Fruit fly (Drosophila melanogaster) whole organism, prepupa: ENCODE measurements around the gene CG15408.

Source experiments
- Blimp-1 ChIP-seq: fragments of 200-800 bp; sonication (Bioruptor generic); optimal IDR thresholded peaks from 3 replicates; lab custom pipeline; 2017; ENCODE audit warnings: missing biosample characterization, missing genetic modification characterization, mild to moderate bottlenecking, moderate library complexity, missing genetic modification reagents
- CG10631 ChIP-seq: fragments of 200-800 bp; sonication (Bioruptor generic); optimal IDR thresholded peaks from 2 replicates; lab custom pipeline; 2016; ENCODE audit warnings: missing biosample characterization, missing genetic modification characterization
- CG10669 ChIP-seq: fragments of 200-800 bp; sonication (Bioruptor generic); optimal IDR thresholded peaks from 3 replicates; lab custom pipeline; 2018; ENCODE audit warnings: missing biosample characterization, mild to moderate bottlenecking, missing genetic modification characterization, moderate library complexity
- CG11294 ChIP-seq: fragments of 200-800 bp; sonication (Bioruptor generic); IDR thresholded peaks from 2 replicates; pipeline ENCODE4 v1.3.6; 2022; ENCODE audit warnings: missing biosample characterization, missing genetic modification characterization
- CG11762 ChIP-seq: fragments of 200-800 bp; sonication (Bioruptor generic); optimal IDR thresholded peaks from 3 replicates; lab custom pipeline; 2016; ENCODE audit warnings: missing biosample characterization, missing genetic modification characterization; ENCODE audit not compliant: insufficient read depth
- CG15336 ChIP-seq: fragments of 200-800 bp; sonication (Bioruptor generic); IDR thresholded peaks from 2 replicates; pipeline ENCODE4 v1.3.6; 2022; ENCODE audit warnings: missing biosample characterization, missing genetic modification characterization
- CG1621 ChIP-seq: fragments of 200-800 bp; sonication (Bioruptor generic); optimal IDR thresholded peaks from 3 replicates; lab custom pipeline; 2018; ENCODE audit warnings: missing biosample characterization, mild to moderate bottlenecking, missing genetic modification characterization
- CG31627 ChIP-seq: fragments of 200-800 bp; sonication (Bioruptor generic); optimal IDR thresholded peaks from 3 replicates; lab custom pipeline; 2016; ENCODE audit warnings: missing biosample characterization, missing genetic modification characterization
- CG3919 ChIP-seq: fragments of 200-800 bp; sonication (Bioruptor generic); optimal IDR thresholded peaks from 3 replicates; lab custom pipeline; 2016; ENCODE audit warnings: missing biosample characterization, missing genetic modification characterization
- CG4318 ChIP-seq: fragments of 200-800 bp; sonication (Bioruptor generic); optimal IDR thresholded peaks from 3 replicates; lab custom pipeline; 2017; ENCODE audit warnings: missing biosample characterization, mild to moderate bottlenecking, missing genetic modification characterization
- CG6163 ChIP-seq: fragments of 200-800 bp; sonication (Bioruptor generic); IDR thresholded peaks from 3 replicates; pipeline ENCODE4 v1.3.6; 2022; ENCODE audit warnings: missing biosample characterization, missing genetic modification characterization
- CG6792 ChIP-seq: fragments of 200-800 bp; sonication (Bioruptor generic); optimal IDR thresholded peaks from 3 replicates; lab custom pipeline; 2016; ENCODE audit warnings: missing biosample characterization, missing genetic modification characterization
- CG8319 ChIP-seq: fragments of 200-800 bp; sonication (Bioruptor generic); optimal IDR thresholded peaks from 3 replicates; lab custom pipeline; 2016; ENCODE audit warnings: missing biosample characterization, missing genetic modification characterization
- CG9139 ChIP-seq: fragments of 200-800 bp; sonication (Bioruptor generic); optimal IDR thresholded peaks from 3 replicates; lab custom pipeline; 2017; ENCODE audit warnings: missing biosample characterization, mild to moderate bottlenecking, missing genetic modification characterization
- Eip75B ChIP-seq: fragments of 200-800 bp; sonication (Bioruptor generic); optimal IDR thresholded peaks from 3 replicates; lab custom pipeline; 2016; ENCODE audit warnings: missing biosample characterization, missing genetic modification characterization
- Eip78C ChIP-seq: fragments of 200-800 bp; sonication (Bioruptor generic); peaks from one replicate; lab custom pipeline; 2016; ENCODE audit warnings: missing biosample characterization, missing genetic modification characterization
- Ets21C ChIP-seq: fragments of 200-800 bp; sonication (Bioruptor generic); optimal IDR thresholded peaks from 3 replicates; lab custom pipeline; 2016; ENCODE audit warnings: missing biosample characterization, missing genetic modification characterization
- Ets96B ChIP-seq: fragments of 200-800 bp; optimal IDR thresholded peaks from 2 replicates; lab custom pipeline; 2019; ENCODE audit warnings: missing biosample characterization, mild to moderate bottlenecking, missing genetic modification characterization, moderate library complexity
- Gug ChIP-seq: fragments of 200-800 bp; sonication (Bioruptor generic); IDR thresholded peaks from 2 replicates; pipeline ENCODE4 v1.3.6; 2022; ENCODE audit warnings: missing biosample characterization, missing genetic modification characterization
- Hr38 ChIP-seq: sonication (Bioruptor generic); optimal IDR thresholded peaks from 2 replicates; lab custom pipeline; 2016; ENCODE audit warnings: missing biosample characterization, missing genetic modification characterization
- Hr39 ChIP-seq: fragments of 200-800 bp; sonication (Bioruptor generic); optimal IDR thresholded peaks from 2 replicates; lab custom pipeline; 2016; ENCODE audit warnings: missing biosample characterization, missing genetic modification characterization
- Hr4 ChIP-seq: fragments of 200-800 bp; sonication (Bioruptor generic); optimal IDR thresholded peaks from 3 replicates; lab custom pipeline; 2016; ENCODE audit warnings: missing biosample characterization, missing genetic modification characterization
- Met ChIP-seq: fragments of 200-800 bp; sonication (Bioruptor generic); optimal IDR thresholded peaks from 3 replicates; lab custom pipeline; 2016; ENCODE audit warnings: missing biosample characterization, missing genetic modification characterization
- OdsH ChIP-seq: fragments of 200-800 bp; sonication (Bioruptor generic); optimal IDR thresholded peaks from 3 replicates; lab custom pipeline; 2016; ENCODE audit warnings: missing biosample characterization, missing genetic modification characterization
- Smox ChIP-seq: fragments of 200-800 bp; sonication (Bioruptor generic); optimal IDR thresholded peaks from 3 replicates; lab custom pipeline; 2016; ENCODE audit warnings: missing biosample characterization, missing genetic modification characterization
- Sox102F ChIP-seq: fragments of 200-800 bp; sonication (Bioruptor generic); optimal IDR thresholded peaks from 2 replicates; lab custom pipeline; 2016; ENCODE audit warnings: missing biosample characterization, mild to moderate bottlenecking, missing genetic modification characterization
- Sox14 ChIP-seq: fragments of 200-800 bp; sonication (Bioruptor generic); optimal IDR thresholded peaks from 3 replicates; lab custom pipeline; 2016; ENCODE audit warnings: missing biosample characterization, missing genetic modification characterization
- Sox15 ChIP-seq: fragments of 200-800 bp; sonication (Bioruptor generic); optimal IDR thresholded peaks from 3 replicates; lab custom pipeline; 2016; ENCODE audit warnings: missing biosample characterization, missing genetic modification characterization
- achi ChIP-seq: fragments of 200-800 bp; sonication (Bioruptor generic); optimal IDR thresholded peaks from 3 replicates; lab custom pipeline; 2016; ENCODE audit warnings: missing biosample characterization, missing genetic modification characterization
- acj6 ChIP-seq: fragments of 200-800 bp; sonication (Bioruptor generic); optimal IDR thresholded peaks from 3 replicates; lab custom pipeline; 2016; ENCODE audit warnings: missing biosample characterization, missing genetic modification characterization
- cyc ChIP-seq: fragments of 200-800 bp; sonication (Bioruptor generic); optimal IDR thresholded peaks from 3 replicates; lab custom pipeline; 2016; ENCODE audit warnings: missing biosample characterization, missing genetic modification characterization
- dac ChIP-seq: fragments of 200-800 bp; sonication (Bioruptor generic); optimal IDR thresholded peaks from 2 replicates; lab custom pipeline; 2017; ENCODE audit warnings: missing biosample characterization, mild to moderate bottlenecking, missing genetic modification characterization
- dsx ChIP-seq: fragments of 200-800 bp; optimal IDR thresholded peaks from 3 replicates; lab custom pipeline; 2019; ENCODE audit warnings: missing biosample characterization, mild to moderate bottlenecking, missing genetic modification characterization, moderate library complexity; ENCODE audit not compliant: poor library complexity, severe bottlenecking
- esn ChIP-seq: fragments of 200-800 bp; sonication (Bioruptor generic); optimal IDR thresholded peaks from 2 replicates; lab custom pipeline; 2016; ENCODE audit warnings: missing biosample characterization, mild to moderate bottlenecking, missing genetic modification characterization, moderate library complexity
- fkh ChIP-seq: fragments of 200-800 bp; sonication (Bioruptor generic); optimal IDR thresholded peaks from 3 replicates; lab custom pipeline; 2017; ENCODE audit warnings: missing biosample characterization, mild to moderate bottlenecking, missing genetic modification characterization, moderate library complexity
- lz ChIP-seq: fragments of 200-800 bp; sonication (Bioruptor generic); optimal IDR thresholded peaks from 3 replicates; lab custom pipeline; 2016; ENCODE audit warnings: missing biosample characterization, missing genetic modification characterization
- pdm3 ChIP-seq: fragments of 200-800 bp; sonication (Bioruptor generic); optimal IDR thresholded peaks from 3 replicates; lab custom pipeline; 2016; ENCODE audit warnings: missing biosample characterization, missing genetic modification characterization
- spab ChIP-seq: fragments of 200-800 bp; sonication (Bioruptor generic); optimal IDR thresholded peaks from 2 replicates; lab custom pipeline; 2017; ENCODE audit warnings: missing biosample characterization, mild to moderate bottlenecking, missing genetic modification characterization, missing genetic modification reagents
- ss ChIP-seq, 2 experiments: fragments of 200-800 bp; sonication (Bioruptor generic); optimal IDR thresholded peaks; 2 replicates in 1 of 2; 3 replicates in 1 of 2; lab custom pipeline; 2017 to 2018; ENCODE audit warnings: mild to moderate bottlenecking in 2 of 2, missing biosample characterization in 2 of 2, missing genetic modification characterization in 2 of 2, moderate library complexity in 1 of 2
- svp ChIP-seq: fragments of 200-800 bp; sonication (Bioruptor generic); peaks from one replicate; lab custom pipeline; 2016; ENCODE audit warnings: missing biosample characterization, missing genetic modification characterization
- vri ChIP-seq: fragments of 200-800 bp; sonication (Bioruptor generic); optimal IDR thresholded peaks from 3 replicates; lab custom pipeline; 2016; ENCODE audit warnings: missing biosample characterization, mild to moderate bottlenecking, missing genetic modification characterization

CG15408 gene

DNA sequence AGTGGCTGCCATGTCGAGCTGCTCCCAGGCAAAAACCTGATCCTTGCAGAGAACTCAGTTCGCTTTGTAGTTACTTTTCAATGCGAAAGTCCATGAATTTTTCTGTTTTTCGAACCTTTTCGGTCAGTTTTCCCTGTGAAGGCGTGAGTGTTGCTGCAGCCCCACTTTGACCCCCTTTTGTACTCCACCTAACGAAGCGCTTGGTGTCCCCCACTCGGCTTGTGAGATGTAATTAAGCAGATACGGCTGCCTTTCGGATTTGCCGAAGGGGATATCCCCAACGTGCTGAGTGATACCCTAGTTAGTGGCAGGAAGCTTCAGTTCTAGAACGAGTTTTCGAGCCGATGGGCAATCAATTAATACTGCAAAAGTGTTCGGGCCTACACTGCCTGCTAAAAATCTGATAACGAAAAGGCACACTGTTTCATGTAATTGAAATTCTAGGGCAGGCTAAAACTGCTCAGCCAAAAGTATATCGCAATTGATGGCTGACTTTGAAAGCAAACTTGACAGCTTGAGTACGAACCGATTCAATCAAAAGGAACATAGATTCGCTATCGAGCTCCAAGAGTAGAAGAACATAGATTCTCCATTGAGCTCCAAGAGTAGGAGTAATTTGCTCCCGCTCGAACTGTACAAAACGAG lies 19.1 kb downstream of the CG15408 start (continued):
- TF ChIP-seq CG10669 (GFP tag; lab: Kevin White, UChicago) (peak; percentile 62), acj6 (GFP tag; lab: Kevin White, UChicago) (peak; percentile 27), OdsH (GFP tag; lab: Kevin White, UChicago) (peak; percentile 32), achi (GFP tag; lab: Kevin White, UChicago) (peak; percentile 30), vri (GFP tag; lab: Kevin White, UChicago) (no peak), CG1621 (tag; lab: Kevin White, UChicago) (peak; percentile 41), svp (GFP tag; lab: Kevin White, UChicago) (peak; percentile 66), CG6163 (peak; percentile 45; the same call in 2 of the 3 replicates), fkh (GFP tag; lab: Kevin White, UChicago) (no peak), Sox14 (GFP tag; lab: Kevin White, UChicago) (peak; percentile 27), CG3919 (peak; percentile 52), Eip78C (peak; percentile 91), lz (GFP tag; lab: Kevin White, UChicago) (peak; percentile 7), spab (GFP tag; lab: Kevin White, UChicago) (peak; percentile 52), pdm3 (GFP tag; lab: Kevin White, UChicago) (peak; percentile 36), CG31627 (peak; percentile 12), Smox (GFP tag; lab: Kevin White, UChicago) (no peak), CG9139 (GFP tag; lab: Kevin White, UChicago) (peak; percentile 4), ss (GFP tag; optimal IDR thresholded peaks at IDR 0.05; lab: Kevin White, UChicago) (peak; percentile 72 to 77), Blimp-1 (no peak)

DNA sequence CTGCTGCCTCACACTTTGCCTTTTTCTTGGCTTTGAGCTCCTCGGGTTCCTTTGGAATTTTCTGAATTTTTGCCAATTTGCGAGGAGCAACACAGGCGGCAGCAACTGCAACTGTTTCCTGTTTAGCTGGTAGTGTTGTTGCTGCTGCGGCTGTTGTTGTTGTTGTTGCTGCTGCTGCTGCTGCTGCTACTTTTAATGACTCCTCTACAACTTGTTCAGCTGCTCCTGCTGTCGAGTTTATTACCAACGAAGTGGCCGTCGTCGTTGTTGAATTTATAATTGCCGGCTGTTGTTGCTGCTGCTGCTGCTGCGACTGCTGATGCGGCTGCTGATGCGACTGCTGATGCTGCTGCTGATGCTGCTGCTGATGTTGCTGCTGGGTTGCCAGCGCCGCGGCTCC lies 20.3 kb downstream of the CG15408 start:
- TF ChIP-seq acj6 (GFP tag; lab: Kevin White, UChicago) (no peak), vri (GFP tag; lab: Kevin White, UChicago) (no peak), dsx (peak; percentile 80), Hr38 (no peak), CG10631 (GFP tag; lab: Kevin White, UChicago) (no peak), ss (GFP tag; optimal IDR thresholded peaks at IDR 0.05; lab: Kevin White, UChicago) (no peak), Blimp-1 (no peak), CG4318 (GFP tag; lab: Kevin White, UChicago) (no peak), Gug (GFP tag; lab: Robert Waterston, UW) (no peak), Eip78C (peak; percentile 61), CG6163 (no peak), CG11762 (GFP tag; lab: Kevin White, UChicago) (no peak)

DNA sequence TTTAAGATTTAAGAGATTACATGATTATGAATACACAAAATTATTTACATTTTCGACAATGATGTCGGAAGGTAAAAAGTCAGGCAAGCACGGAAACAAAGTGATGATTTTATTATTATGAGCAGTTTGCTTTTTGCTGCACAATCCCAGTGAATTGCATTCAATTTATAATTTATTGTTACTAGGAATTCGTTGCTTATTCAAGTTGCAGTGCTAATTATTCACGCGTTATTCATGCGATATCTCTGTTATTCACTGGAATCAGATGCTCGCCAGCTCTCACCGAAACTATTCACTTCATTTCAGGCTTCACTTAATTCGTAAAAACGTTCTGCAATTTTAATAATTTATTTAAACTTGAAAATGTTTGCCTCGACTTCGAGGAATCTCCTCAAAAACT lies 21.2 kb downstream of the CG15408 start:
- no peak for TF ChIP-seq Hr39
- TF ChIP-seq svp (GFP tag; lab: Kevin White, UChicago): peak; percentile 54
- no peak for TF ChIP-seq Eip78C

DNA sequence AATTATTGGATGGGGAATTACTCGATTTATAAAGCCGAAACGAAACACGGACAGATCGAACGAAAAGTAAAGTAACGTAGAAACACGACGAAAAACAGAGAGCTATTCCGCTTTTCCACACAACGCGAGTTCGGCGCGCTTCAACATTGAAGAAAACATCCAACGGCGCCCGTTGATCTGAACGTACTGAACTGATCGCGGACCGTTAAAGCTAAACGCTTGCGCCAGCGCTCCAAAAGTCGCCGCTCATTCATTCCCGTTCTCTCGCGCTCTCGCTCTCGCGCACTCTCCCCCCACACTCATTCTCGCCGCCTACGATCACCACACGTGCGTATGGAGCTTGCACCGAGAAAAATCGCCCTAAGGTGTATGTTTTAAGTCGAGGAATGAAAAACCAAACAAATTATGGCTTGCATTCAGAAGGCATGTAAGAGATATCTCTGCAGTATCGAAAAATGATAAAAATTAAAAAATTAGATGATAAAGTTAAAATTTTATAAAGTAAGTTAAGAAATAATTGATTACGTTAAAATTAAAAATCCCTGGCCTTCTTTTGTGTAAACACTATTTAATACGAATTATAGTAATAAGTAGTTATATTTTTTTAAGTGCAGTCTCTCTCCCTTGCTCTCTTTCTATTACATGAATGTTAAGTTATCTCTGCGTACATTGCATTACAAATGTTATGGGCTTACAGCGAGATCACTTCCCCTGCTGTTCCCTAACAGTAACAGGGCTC lies 22.2 kb downstream of the CG15408 start, which contains the start of gene E23:
Gene E23 (minus strand): TSS at position 188 of the 739 bp plus-strand sequence.
- peak; percentile 98 for TF ChIP-seq CG3919
- TF ChIP-seq CG4318 (GFP tag; lab: Kevin White, UChicago): peak; percentile 99
- TF ChIP-seq Hr4 (GFP tag; lab: Kevin White, UChicago): peak; percentile 98
- peak; percentile 98 for TF ChIP-seq fkh (GFP tag; lab: Kevin White, UChicago)
- peak; percentile 98 for TF ChIP-seq pdm3 (GFP tag; lab: Kevin White, UChicago)
- peak; percentile 96 for TF ChIP-seq cyc (GFP tag; lab: Kevin White, UChicago)
- peak; percentile 96 for TF ChIP-seq CG8319 (GFP tag; lab: Kevin White, UChicago)
- TF ChIP-seq Sox15: peak; percentile 96
- peak; percentile 99 for TF ChIP-seq svp (GFP tag; lab: Kevin White, UChicago)
- peak; percentile 95 for TF ChIP-seq CG11294
- TF ChIP-seq CG15336 (GFP tag; lab: Robert Waterston, UW): peak; percentile 99
- peak; percentile 93 for TF ChIP-seq vri (GFP tag; lab: Kevin White, UChicago)
- peak; percentile 98 for TF ChIP-seq Sox102F (GFP tag; lab: Kevin White, UChicago)
- TF ChIP-seq Sox14 (GFP tag; lab: Kevin White, UChicago): peak; percentile 98
- peak; percentile 99 for TF ChIP-seq dac (GFP tag; lab: Kevin White, UChicago)
- TF ChIP-seq esn (GFP tag; lab: Kevin White, UChicago): peak; percentile 99
- TF ChIP-seq Ets21C (GFP tag; lab: Kevin White, UChicago): peak; percentile 92
- peak; percentile 100 for TF ChIP-seq Eip78C
- TF ChIP-seq acj6 (GFP tag; lab: Kevin White, UChicago): peak; percentile 99
- TF ChIP-seq CG1621 (tag; lab: Kevin White, UChicago): peak; percentile 94
- TF ChIP-seq CG10669 (GFP tag; lab: Kevin White, UChicago): peak; percentile 97
- TF ChIP-seq Met: peak; percentile 98
- TF ChIP-seq CG6792: peak; percentile 98
- peak; percentile 98 for TF ChIP-seq Eip75B (GFP tag; lab: Kevin White, UChicago)
- peak; percentile 96 to 97 for TF ChIP-seq ss (GFP tag; optimal IDR thresholded peaks at IDR 0.05; lab: Kevin White, UChicago)
- peak; percentile 97 for TF ChIP-seq dsx
- peak; percentile 97 for TF ChIP-seq CG11762 (GFP tag; lab: Kevin White, UChicago)
- TF ChIP-seq Ets96B (tag; lab: Kevin White, UChicago): peak; percentile 99
